Worm (Caenorhabditis elegans) whole organism, L2 larva: ENCODE data around the gene mog-1.
A peak's percentile ranks its signal among the peaks of the same experiment; 100 is the strongest.

Source experiments
- C34F6.9 ChIP-seq: fragments of 150-350 bp; optimal IDR thresholded peaks from 2 replicates; lab custom pipeline; 2014; ENCODE audit warnings: missing biosample characterization, missing genetic modification characterization
- F13H6.1 ChIP-seq: sonication (generic microtip); optimal IDR thresholded peaks from 2 replicates; lab custom pipeline; 2016; ENCODE audit warnings: missing genetic modification characterization, missing compliant biosample characterization
- Y55F3AM.14 ChIP-seq: fragments of 200-800 bp; sonication (Bioruptor generic); optimal IDR thresholded peaks from 2 replicates; lab custom pipeline; 2018; ENCODE audit warnings: mild to moderate bottlenecking, missing genetic modification characterization, missing compliant biosample characterization
- aly-2 ChIP-seq: fragments of 150-350 bp; optimal IDR thresholded peaks from 2 replicates; lab custom pipeline; 2014; ENCODE audit warnings: missing biosample characterization, missing genetic modification characterization
- blmp-1 ChIP-seq: sonication (generic microtip); optimal IDR thresholded peaks from 2 replicates; lab custom pipeline; 2017; ENCODE audit warnings: missing genetic modification characterization, mild to moderate bottlenecking, missing compliant biosample characterization, antibody characterized with exemption, moderate library complexity; ENCODE audit not compliant: insufficient read depth
- crh-2 ChIP-seq: sonication (generic microtip); optimal IDR thresholded peaks from 2 replicates; lab custom pipeline; 2017; ENCODE audit warnings: missing biosample characterization, missing genetic modification characterization
- dmd-4 ChIP-seq: sonication (generic microtip); optimal IDR thresholded peaks from 2 replicates; lab custom pipeline; 2017; ENCODE audit warnings: missing biosample characterization, missing genetic modification characterization
- egl-27 ChIP-seq: sonication (generic microtip); optimal IDR thresholded peaks from 3 replicates; lab custom pipeline; 2017; ENCODE audit warnings: missing biosample characterization, missing genetic modification reagents, missing genetic modification characterization
- elt-1 ChIP-seq: fragments of 150-350 bp; optimal IDR thresholded peaks from 2 replicates; lab custom pipeline; 2014; ENCODE audit warnings: missing biosample characterization, missing genetic modification characterization
- elt-3 ChIP-seq: sonication (generic microtip); optimal IDR thresholded peaks from 2 replicates; lab custom pipeline; 2017; ENCODE audit warnings: missing biosample characterization, missing genetic modification characterization
- fos-1 ChIP-seq: fragments of 150-350 bp; optimal IDR thresholded peaks from 2 replicates; lab custom pipeline; 2014; ENCODE audit warnings: missing biosample characterization, missing genetic modification characterization
- gmeb-1 ChIP-seq: fragments of 150-350 bp; optimal IDR thresholded peaks from 2 replicates; lab custom pipeline; 2014; ENCODE audit warnings: missing biosample characterization, missing genetic modification characterization
- lin-11 ChIP-seq: fragments of 150-350 bp; sonication (generic microtip); optimal IDR thresholded peaks from 2 replicates; lab custom pipeline; 2014; ENCODE audit warnings: missing biosample characterization, missing genetic modification characterization, inconsistent platforms, mixed read lengths
- lin-13 ChIP-seq: fragments of 150-350 bp; optimal IDR thresholded peaks from 2 replicates; lab custom pipeline; 2014; ENCODE audit warnings: missing biosample characterization, missing genetic modification reagents, missing genetic modification characterization
- lsy-2 ChIP-seq, 2 experiments: fragments of 150-350 bp in 1 of 2; sonication (generic microtip) in 1 of 2; optimal IDR thresholded peaks; 2 replicates each; lab custom pipeline; 2014 to 2017; ENCODE audit warnings: missing biosample characterization in 2 of 2, missing genetic modification characterization in 2 of 2
- mab-5 ChIP-seq: fragments of 150-350 bp; optimal IDR thresholded peaks from 2 replicates; lab custom pipeline; 2014; ENCODE audit warnings: missing biosample characterization, missing genetic modification characterization
- mbf-1 ChIP-seq: sonication (generic microtip); optimal IDR thresholded peaks from 2 replicates; lab custom pipeline; 2017; ENCODE audit warnings: missing biosample characterization, missing genetic modification characterization
- nhr-10 ChIP-seq: sonication (generic microtip); optimal IDR thresholded peaks from 2 replicates; lab custom pipeline; 2017; ENCODE audit warnings: missing biosample characterization, missing genetic modification characterization
- nhr-12 ChIP-seq: fragments of 150-350 bp; optimal IDR thresholded peaks from 2 replicates; lab custom pipeline; 2014; ENCODE audit warnings: missing biosample characterization, missing genetic modification characterization
- nhr-129 ChIP-seq: fragments of 150-350 bp; optimal IDR thresholded peaks from 2 replicates; lab custom pipeline; 2014; ENCODE audit warnings: missing biosample characterization, missing genetic modification characterization
- nhr-21 ChIP-seq: fragments of 150-350 bp; optimal IDR thresholded peaks from 2 replicates; lab custom pipeline; 2014; ENCODE audit warnings: missing biosample characterization, missing genetic modification characterization
- nhr-237 ChIP-seq: fragments of 150-350 bp; optimal IDR thresholded peaks from 2 replicates; lab custom pipeline; 2014; ENCODE audit warnings: missing biosample characterization, missing genetic modification characterization
- nhr-6 ChIP-seq: fragments of 150-350 bp; optimal IDR thresholded peaks from 2 replicates; lab custom pipeline; 2014; ENCODE audit warnings: missing biosample characterization, missing genetic modification characterization
- peb-1 ChIP-seq: fragments of 150-350 bp; optimal IDR thresholded peaks from 2 replicates; lab custom pipeline; 2014; ENCODE audit warnings: missing biosample characterization, missing genetic modification characterization
- skn-1 ChIP-seq: sonication (generic microtip); optimal IDR thresholded peaks from 2 replicates; lab custom pipeline; 2017; ENCODE audit warnings: missing biosample characterization, missing genetic modification characterization
- sma-3 ChIP-seq: sonication (generic microtip); optimal IDR thresholded peaks from 2 replicates; lab custom pipeline; 2016; ENCODE audit warnings: missing genetic modification reagents, missing genetic modification characterization, missing compliant biosample characterization
- sma-9 ChIP-seq, 2 experiments: fragments of 150-350 bp in 1 of 2; sonication (generic microtip) in 1 of 2; optimal IDR thresholded peaks; 2 replicates each; lab custom pipeline; 2014 to 2016; ENCODE audit warnings: missing genetic modification characterization in 2 of 2, mild to moderate bottlenecking in 1 of 2, missing biosample characterization in 1 of 2, missing compliant biosample characterization in 1 of 2, missing genetic modification reagents in 1 of 2, moderate library complexity in 1 of 2
- snpc-4 ChIP-seq: fragments of 150-350 bp; optimal IDR thresholded peaks from 2 replicates; lab custom pipeline; 2014; ENCODE audit warnings: missing biosample characterization, missing genetic modification characterization
- unc-39 ChIP-seq: fragments of 150-350 bp; optimal IDR thresholded peaks from 2 replicates; lab custom pipeline; 2014; ENCODE audit warnings: missing biosample characterization, missing genetic modification characterization
- unc-55 ChIP-seq: fragments of 150-350 bp; sonication (generic microtip); optimal IDR thresholded peaks from 3 replicates; lab custom pipeline; 2014; ENCODE audit warnings: missing biosample characterization, missing genetic modification reagents, missing genetic modification characterization
- unc-62 ChIP-seq: fragments of 150-350 bp; optimal IDR thresholded peaks from 2 replicates; lab custom pipeline; 2014; ENCODE audit warnings: missing biosample characterization, missing genetic modification reagents, missing genetic modification characterization
- ztf-1 ChIP-seq: fragments of 200-800 bp; sonication (Bioruptor generic); conservative IDR thresholded peaks from 2 replicates; pipeline ENCODE4 v1.3.6; 2022; ENCODE audit warnings: missing genetic modification characterization, missing compliant biosample characterization

Gene mog-1

DNA sequence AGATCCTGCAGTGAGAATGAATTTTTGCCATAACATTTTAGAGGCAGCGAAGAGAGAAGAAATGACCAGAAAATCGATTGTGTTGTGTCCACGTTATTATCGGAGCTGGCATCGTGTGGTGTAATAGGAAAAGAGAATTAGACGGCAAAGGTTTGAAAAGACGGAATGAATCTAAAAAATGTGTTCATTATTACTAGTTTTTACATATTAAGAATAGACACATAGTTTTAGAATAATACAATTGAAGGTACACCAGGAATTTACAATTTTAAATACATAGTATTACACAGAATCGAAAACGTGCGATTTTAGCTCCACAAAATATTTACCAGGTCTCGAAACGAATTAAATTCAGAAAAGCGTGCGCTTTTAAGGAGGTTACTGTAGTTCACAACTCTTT is 5.8 kb downstream of the mog-1 start, which contains the start of gene K03H1.13:
Gene K03H1.13, minus strand, starts transcription at position 101 of the 400 bp plus-strand sequence.
- peak; percentile 13 for TF ChIP-seq C34F6.9
- TF ChIP-seq unc-55 (GFP tag; lab: Kevin White, UChicago): peak; percentile 29
- TF ChIP-seq crh-2 (tag; lab: Kevin White, UChicago): no peak
- TF ChIP-seq gmeb-1: no peak
- TF ChIP-seq, all 48 proteins: peak for 2

DNA sequence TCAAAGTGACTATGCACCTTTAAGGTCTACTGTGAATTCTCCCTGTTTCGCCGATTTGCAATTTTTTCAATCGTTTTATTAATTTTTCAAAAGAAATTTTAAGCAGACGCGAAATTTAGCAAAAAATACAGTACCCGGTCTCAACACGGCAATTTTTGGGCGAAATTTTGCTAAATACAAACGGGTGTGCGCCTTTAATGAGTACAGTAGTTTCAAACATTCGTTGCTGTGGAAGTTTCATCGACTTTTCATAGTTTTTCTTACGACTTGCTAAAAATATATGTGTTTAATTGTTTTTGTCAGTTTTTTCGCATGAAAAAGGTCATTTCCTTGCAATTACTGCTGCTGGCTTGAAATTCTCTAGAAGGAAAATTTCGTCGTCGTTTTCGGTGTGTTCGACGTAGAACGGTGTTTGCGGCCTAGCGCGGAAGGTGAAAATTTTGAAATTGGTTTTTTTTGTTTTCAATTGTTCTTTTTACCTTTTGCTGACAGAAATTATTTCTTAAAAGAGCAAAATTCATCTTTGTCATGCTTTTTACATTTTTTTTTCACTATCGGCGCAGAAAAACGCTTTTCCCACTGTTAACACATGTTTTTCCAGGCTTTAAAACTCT is 9.1 kb downstream of the mog-1 start, which contains the start of gene K03H1.7:
Gene K03H1.7, plus strand, starts transcription at position 600 of the 614 bp plus-strand sequence.
- TF ChIP-seq lsy-2 (tag; optimal IDR thresholded peaks at IDR 0.05; lab: Kevin White, UChicago) (no peak), gmeb-1 (peak; percentile 54)

DNA sequence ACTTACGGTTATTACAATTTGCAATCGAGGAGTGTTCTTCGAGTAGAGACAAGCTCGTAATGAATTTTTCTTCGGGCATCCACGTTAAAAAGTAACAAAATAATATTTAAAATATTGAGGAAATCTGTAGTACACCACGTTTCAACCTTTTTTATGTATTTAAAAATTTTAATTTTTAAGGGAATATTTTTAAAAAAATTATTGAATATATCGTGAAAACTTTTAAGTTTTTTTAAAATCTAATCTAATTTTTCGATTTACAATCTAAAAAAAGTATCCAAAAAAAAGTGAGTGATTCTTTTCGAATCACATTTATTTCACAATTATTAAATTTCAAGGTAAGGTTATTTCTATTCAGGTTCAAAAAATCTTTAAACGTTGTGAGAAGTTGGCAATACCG is 11.3 kb downstream of the mog-1 start, which contains the start of gene gln-2:
Gene gln-2, minus strand, starts transcription at position 101 of the 400 bp plus-strand sequence.
- TF ChIP-seq nhr-21 (tag; lab: Kevin White, UChicago): no peak
- no peak for TF ChIP-seq sma-9 (GFP tag; optimal IDR thresholded peaks at IDR 0.05; lab: Kevin White, UChicago)
- no peak for TF ChIP-seq sma-9 (tag; optimal IDR thresholded peaks at IDR 0.05; lab: Kevin White, UChicago)
- no peak for TF ChIP-seq nhr-12 (tag; lab: Kevin White, UChicago)
- TF ChIP-seq unc-39 (tag; lab: Kevin White, UChicago): no peak
- no peak for TF ChIP-seq elt-1
- no peak for TF ChIP-seq nhr-10
- no peak for TF ChIP-seq mbf-1 (tag; lab: Kevin White, UChicago)
- no peak for TF ChIP-seq lin-13
- no peak for TF ChIP-seq C34F6.9
- no peak for TF ChIP-seq peb-1 (tag; lab: Kevin White, UChicago)
- TF ChIP-seq nhr-129: no peak
- no peak for TF ChIP-seq unc-62
- TF ChIP-seq egl-27: no peak
- TF ChIP-seq dmd-4 (tag; lab: Kevin White, UChicago): no peak

DNA sequence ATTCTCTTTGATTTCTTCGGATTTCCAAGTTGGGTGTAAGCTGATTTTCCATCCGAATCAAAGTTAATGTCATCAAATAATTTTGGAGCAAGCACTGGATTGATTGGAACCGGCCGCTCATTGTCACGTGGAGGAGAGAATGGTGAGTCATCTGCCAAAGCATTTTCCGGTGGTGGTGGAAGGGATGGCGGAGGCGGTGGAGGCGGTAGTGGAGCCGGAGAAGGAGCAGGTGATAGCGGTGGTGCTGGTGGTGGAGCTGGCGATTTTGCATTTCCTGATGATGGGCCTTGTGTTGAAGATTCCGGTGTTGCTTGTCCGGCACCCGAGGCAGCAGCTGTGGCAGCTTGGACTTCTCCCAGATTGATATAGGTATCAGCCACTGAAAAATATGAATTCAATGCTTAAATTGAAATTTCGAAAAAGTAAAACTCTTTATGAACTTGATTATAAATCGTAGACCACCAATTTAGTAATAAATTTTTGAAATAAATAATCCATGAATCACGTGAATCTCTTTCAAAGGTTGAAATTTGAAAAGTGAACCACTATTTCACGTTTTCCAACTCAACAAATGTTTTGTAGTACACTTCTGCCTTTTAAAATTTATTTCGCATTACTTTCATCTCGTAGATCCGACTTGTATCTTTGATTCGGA is 14.9 kb downstream of the mog-1 start, which contains the start of the genes K03H1.9 and K03H1.12:
Gene K03H1.9, minus strand, starts transcription at position 471 of the 655 bp plus-strand sequence.
Gene K03H1.12, plus strand, starts transcription at position 605 of the 655 bp plus-strand sequence.
- no peak for TF ChIP-seq crh-2 (tag; lab: Kevin White, UChicago)
- no peak for TF ChIP-seq gmeb-1
- TF ChIP-seq Y55F3AM.14 (GFP tag; lab: Kevin White, UChicago): no peak
- no peak for TF ChIP-seq unc-39 (tag; lab: Kevin White, UChicago)
- TF ChIP-seq blmp-1: no peak

DNA sequence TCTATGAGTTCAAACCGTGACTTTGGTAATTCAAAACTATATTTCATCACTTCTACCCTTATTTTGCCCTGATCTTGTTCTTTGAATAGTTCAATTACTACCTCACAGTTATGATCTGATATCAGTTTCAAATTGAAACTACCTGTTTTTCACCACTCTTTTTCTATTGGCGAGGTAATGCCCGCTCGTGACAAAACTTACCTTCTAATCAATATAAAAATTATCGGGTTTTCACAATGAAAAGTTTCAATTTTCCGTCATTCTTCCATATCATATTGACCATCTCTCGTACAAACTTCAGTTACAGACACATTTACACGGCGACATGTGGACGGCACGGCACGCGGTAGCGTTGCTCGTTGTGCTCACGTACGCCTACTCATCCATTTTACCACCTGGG is 23.9 kb downstream of the mog-1 start, which contains the start of gene dec-7:
Gene dec-7, plus strand, starts transcription at position 308 of the 400 bp plus-strand sequence.
- no peak for TF ChIP-seq peb-1 (tag; lab: Kevin White, UChicago)

DNA sequence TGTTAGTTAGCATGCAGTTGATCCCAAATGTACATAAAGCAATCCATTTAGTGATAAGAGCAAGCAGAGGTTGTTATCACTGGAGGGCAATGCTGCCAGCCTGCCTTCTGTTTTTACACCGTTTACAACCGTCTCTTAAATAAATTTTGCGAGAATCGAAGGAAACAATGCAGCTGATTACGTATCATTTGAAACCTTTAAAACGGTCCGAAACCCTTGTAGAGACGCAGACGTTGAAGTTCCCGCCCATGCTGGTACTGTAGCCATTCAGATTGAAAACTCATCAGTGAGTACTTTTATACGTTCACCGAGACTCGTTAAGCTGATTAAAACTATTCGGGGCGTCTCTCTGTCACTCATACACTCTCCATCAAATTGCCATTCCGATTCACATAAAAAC is 25.6 kb downstream of the mog-1 start:
- TF ChIP-seq sma-9 (GFP tag; optimal IDR thresholded peaks at IDR 0.05; lab: Kevin White, UChicago) (peak; percentile 43), sma-9 (tag; optimal IDR thresholded peaks at IDR 0.05; lab: Kevin White, UChicago) (no peak), F13H6.1 (tag; lab: Kevin White, UChicago) (peak; percentile 54), sma-3 (GFP tag; lab: Kevin White, UChicago) (no peak), ztf-1 (GFP tag; lab: Robert Waterston, UW) (no peak), fos-1 (peak; percentile 69), unc-39 (tag; lab: Kevin White, UChicago) (no peak), mab-5 (tag; lab: Kevin White, UChicago) (no peak), egl-27 (no peak), gmeb-1 (peak; percentile 2), crh-2 (tag; lab: Kevin White, UChicago) (peak; percentile 52), dmd-4 (tag; lab: Kevin White, UChicago) (no peak)

DNA sequence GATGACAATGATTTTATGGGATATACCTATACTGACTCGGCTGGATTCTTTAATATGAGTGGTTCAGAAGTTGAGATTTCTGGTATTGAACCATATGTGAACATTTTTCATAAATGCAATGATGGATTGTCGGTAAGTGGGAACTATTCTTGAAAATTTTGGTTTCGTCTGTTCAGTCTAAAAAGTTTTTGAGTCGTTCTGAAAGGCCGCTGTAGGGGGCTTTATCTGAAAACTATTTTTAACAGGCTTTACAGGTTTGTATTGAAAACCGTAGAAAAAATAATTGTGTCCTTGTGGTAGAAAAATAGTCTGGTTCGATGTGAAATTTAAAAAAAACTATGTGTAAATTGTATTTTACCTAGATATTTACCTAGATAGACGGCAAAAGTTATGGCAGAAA is 26.5 kb downstream of the mog-1 start:
- TF ChIP-seq nhr-237 (tag; lab: Kevin White, UChicago): no peak
- no peak for TF ChIP-seq blmp-1
- no peak for TF ChIP-seq skn-1 (tag; lab: Kevin White, UChicago)
- TF ChIP-seq nhr-10: no peak
- TF ChIP-seq mab-5 (tag; lab: Kevin White, UChicago): no peak
- TF ChIP-seq sma-3 (GFP tag; lab: Kevin White, UChicago): no peak
- TF ChIP-seq crh-2 (tag; lab: Kevin White, UChicago): no peak
- no peak for TF ChIP-seq nhr-6
- TF ChIP-seq mbf-1 (tag; lab: Kevin White, UChicago): no peak
- TF ChIP-seq nhr-129: no peak
- TF ChIP-seq unc-55 (GFP tag; lab: Kevin White, UChicago): no peak
- TF ChIP-seq snpc-4 (tag; lab: Kevin White, UChicago): no peak
- TF ChIP-seq peb-1 (tag; lab: Kevin White, UChicago): no peak
- no peak for TF ChIP-seq lin-11
- no peak for TF ChIP-seq elt-3 (tag; lab: Kevin White, UChicago)
- TF ChIP-seq aly-2: no peak
- TF ChIP-seq, all 48 proteins: peak for 0
